Worm (Caenorhabditis elegans): ENCODE results near the gene F13H8.8.
A peak's percentile ranks its signal among the peaks of the same experiment; 100 is the strongest.

DNA sequence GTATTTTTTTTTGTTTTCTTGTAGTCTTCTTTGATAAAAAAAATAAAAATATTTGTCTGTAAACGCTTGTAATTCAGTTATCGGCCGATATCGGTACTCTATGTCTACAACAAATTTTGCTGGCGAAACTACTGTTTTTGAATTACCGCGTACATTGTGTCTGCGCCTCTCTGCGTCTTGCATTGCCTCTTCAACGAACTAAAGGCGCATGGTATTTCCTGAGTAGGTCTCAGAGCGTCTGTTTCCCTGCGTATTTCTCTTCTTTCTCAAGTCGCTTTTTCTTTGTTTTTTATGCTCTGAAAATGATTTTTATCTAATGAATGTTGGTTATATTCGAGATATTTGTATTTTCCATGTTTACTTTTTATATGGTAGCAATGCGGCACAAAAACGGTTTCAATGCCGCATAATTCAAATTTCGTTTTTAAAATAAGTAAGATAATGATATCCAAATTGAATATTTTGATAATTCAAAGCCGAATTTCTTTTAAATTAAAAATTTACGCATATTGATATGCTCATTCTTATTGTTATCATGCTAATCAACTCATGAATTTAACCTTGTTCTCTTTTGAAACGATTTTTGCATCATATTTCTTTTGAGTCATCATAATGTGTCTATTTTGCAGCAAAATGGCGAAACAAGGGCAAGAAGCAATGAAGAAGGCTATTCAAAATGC lies 17.0 kb downstream of the F13H8.8 start, which contains the start of gene phb-2:
- no peak for TF ChIP-seq ama-1 (optimal IDR thresholded peaks at IDR 0.05)
- no peak for TF ChIP-seq hnd-1 (tag; optimal IDR thresholded peaks at IDR 0.05)
- no peak for TF ChIP-seq tbx-37 (GFP tag; conservative IDR thresholded peaks at IDR 0.05)
- no peak for TF ChIP-seq tra-4 (tag; optimal IDR thresholded peaks at IDR 0.05)
- no peak for TF ChIP-seq hmbx-1 (tag; optimal IDR thresholded peaks at IDR 0.05)
- TF ChIP-seq pes-1 (GFP tag; IDR thresholded peaks at IDR 0.05), result no peak
- peak; percentile 7 for TF ChIP-seq aly-1 (tag; optimal IDR thresholded peaks at IDR 0.05)
- no peak for TF ChIP-seq ets-7 (tag; optimal IDR thresholded peaks at IDR 0.05)
- TF ChIP-seq scrt-1 (GFP tag; IDR thresholded peaks at IDR 0.05), result no peak

Measured in whole organism, early embryonic.